Fruit fly (Drosophila melanogaster) whole organism, embryonic: Measurements from ENCODE around the gene CG31431.

Experiments used
- Bgb ChIP-seq: fragments of 200-800 bp; sonication (Bioruptor generic); IDR thresholded peaks from 2 replicates; pipeline ENCODE4 v1.3.6; 2022; ENCODE audit warnings: missing biosample characterization, missing genetic modification characterization; ENCODE audit not compliant: partially characterized antibody
- CG10366 ChIP-seq: fragments of 200-800 bp; sonication (Bioruptor generic); IDR thresholded peaks from 2 replicates; pipeline ENCODE4 v1.3.6; 2022; ENCODE audit warnings: missing biosample characterization, missing genetic modification characterization
- CG1233 ChIP-seq: fragments of 200-800 bp; sonication (Bioruptor generic); optimal IDR thresholded peaks from 4 replicates; lab custom pipeline; 2018; ENCODE audit warnings: missing biosample characterization, mild to moderate bottlenecking, missing genetic modification characterization
- CG12659 ChIP-seq: fragments of 200-800 bp; sonication (Bioruptor generic); optimal IDR thresholded peaks from 3 replicates; lab custom pipeline; 2017; ENCODE audit warnings: mild to moderate bottlenecking, missing biosample characterization, missing genetic modification reagents, missing genetic modification characterization
- CG15011 ChIP-seq: fragments of 200-800 bp; sonication (Bioruptor generic); optimal IDR thresholded peaks from 3 replicates; lab custom pipeline; 2018; ENCODE audit warnings: missing biosample characterization, mild to moderate bottlenecking, missing genetic modification characterization
- CG17912 ChIP-seq: fragments of 200-800 bp; sonication (Bioruptor generic); optimal IDR thresholded peaks from 2 replicates; lab custom pipeline; 2018; ENCODE audit warnings: missing biosample characterization, mild to moderate bottlenecking, missing genetic modification characterization
- CG1792 ChIP-seq: fragments of 200-800 bp; sonication (Bioruptor generic); optimal IDR thresholded peaks from 2 replicates; lab custom pipeline; 2016; ENCODE audit warnings: missing biosample characterization, missing genetic modification characterization
- CG18011 ChIP-seq: fragments of 200-800 bp; sonication (Bioruptor generic); optimal IDR thresholded peaks from 2 replicates; lab custom pipeline; 2017; ENCODE audit warnings: missing biosample characterization, missing genetic modification characterization, mild to moderate bottlenecking, moderate library complexity, missing genotype
- CG18619 ChIP-seq: fragments of 200-800 bp; sonication (Bioruptor generic); optimal IDR thresholded peaks from 3 replicates; lab custom pipeline; 2017; ENCODE audit warnings: missing biosample characterization, mild to moderate bottlenecking, missing genetic modification characterization
- CG31224 ChIP-seq: fragments of 200-800 bp; sonication (Bioruptor generic); IDR thresholded peaks from 2 replicates; pipeline ENCODE4 v1.3.6; 2022; ENCODE audit warnings: missing biosample characterization, missing genetic modification characterization
- CG31365 ChIP-seq: fragments of 200-800 bp; sonication (Bioruptor generic); optimal IDR thresholded peaks from 2 replicates; lab custom pipeline; 2018; ENCODE audit warnings: missing biosample characterization, mild to moderate bottlenecking, missing genetic modification characterization
- CG32532 ChIP-seq: fragments of 200-800 bp; sonication (Bioruptor generic); IDR thresholded peaks from 2 replicates; pipeline ENCODE4 v1.3.6; 2022; ENCODE audit warnings: missing biosample characterization, missing genetic modification characterization
- CG33557 ChIP-seq: fragments of 200-800 bp; sonication (Bioruptor generic); optimal IDR thresholded peaks from 2 replicates; lab custom pipeline; 2019; ENCODE audit warnings: missing biosample characterization, mild to moderate bottlenecking, missing genetic modification characterization, moderate library complexity
- CG7271 ChIP-seq: fragments of 200-800 bp; sonication (Bioruptor generic); optimal IDR thresholded peaks from 2 replicates; lab custom pipeline; 2018; ENCODE audit warnings: missing biosample characterization, mild to moderate bottlenecking, missing genetic modification characterization, moderate library complexity
- CG8478 ChIP-seq: fragments of >200 bp; optimal IDR thresholded peaks from 2 replicates; lab custom pipeline; 2018
- CG9437 ChIP-seq: fragments of 200-800 bp; sonication (Bioruptor generic); optimal IDR thresholded peaks from 2 replicates; lab custom pipeline; 2018; ENCODE audit warnings: missing biosample characterization, mild to moderate bottlenecking, missing genetic modification characterization
- CG9876 ChIP-seq: fragments of 200-800 bp; sonication (Bioruptor generic); optimal IDR thresholded peaks from 2 replicates; lab custom pipeline; 2016; ENCODE audit warnings: missing biosample characterization, missing genetic modification characterization
- Dip2 ChIP-seq: fragments of 200-800 bp; sonication (Bioruptor generic); IDR thresholded peaks from 2 replicates; pipeline ENCODE4 v1.3.6; 2022; ENCODE audit warnings: missing biosample characterization, missing genetic modification characterization
- Dp ChIP-seq: fragments of 200-800 bp; sonication (Bioruptor generic); optimal IDR thresholded peaks from 2 replicates; lab custom pipeline; 2018; ENCODE audit warnings: missing biosample characterization, mild to moderate bottlenecking, missing genetic modification characterization, moderate library complexity
- Dref ChIP-seq: fragments of 200-800 bp; sonication (Bioruptor generic); IDR thresholded peaks from 2 replicates; pipeline ENCODE4 v1.3.6; 2022; ENCODE audit warnings: missing biosample characterization, missing genetic modification characterization
- Drgx ChIP-seq: fragments of 200-800 bp; sonication (Bioruptor generic); IDR thresholded peaks from 2 replicates; pipeline ENCODE4 v1.3.6; 2022; ENCODE audit warnings: missing biosample characterization, missing genetic modification characterization
- E2f1 ChIP-seq: fragments of 200-800 bp; sonication (Bioruptor generic); IDR thresholded peaks from 2 replicates; pipeline ENCODE4 v1.3.6; 2022; ENCODE audit warnings: missing biosample characterization, missing genetic modification characterization
- Fer1 ChIP-seq: fragments of 200-800 bp; sonication (Bioruptor generic); optimal IDR thresholded peaks from 2 replicates; lab custom pipeline; 2017; ENCODE audit warnings: missing biosample characterization, mild to moderate bottlenecking, missing genetic modification characterization
- Fer2 ChIP-seq: fragments of 200-800 bp; sonication (Bioruptor generic); optimal IDR thresholded peaks from 2 replicates; lab custom pipeline; 2018; ENCODE audit warnings: missing biosample characterization, mild to moderate bottlenecking, missing genetic modification characterization, moderate library complexity
- H2.0 ChIP-seq: fragments of 200-800 bp; sonication (Bioruptor generic); IDR thresholded peaks from 2 replicates; pipeline ENCODE4 v1.3.6; 2022; ENCODE audit warnings: missing biosample characterization, missing genetic modification characterization
- HmgZ ChIP-seq: fragments of 200-800 bp; sonication (Bioruptor generic); optimal IDR thresholded peaks from 2 replicates; lab custom pipeline; 2018; ENCODE audit warnings: missing biosample characterization, mild to moderate bottlenecking, missing genetic modification characterization
- Hmx ChIP-seq: fragments of 200-800 bp; sonication (Bioruptor generic); optimal IDR thresholded peaks from 2 replicates; lab custom pipeline; 2016; ENCODE audit warnings: missing biosample characterization, missing genetic modification characterization
- NFAT ChIP-seq: fragments of 200-800 bp; sonication (Bioruptor generic); IDR thresholded peaks from 2 replicates; pipeline ENCODE4 v1.3.6; 2022; ENCODE audit warnings: missing biosample characterization, missing genetic modification characterization
- Nf-YA ChIP-seq: fragments of 200-800 bp; sonication (Bioruptor generic); IDR thresholded peaks from 2 replicates; pipeline ENCODE4 v1.3.6; 2022; ENCODE audit warnings: missing biosample characterization, missing genetic modification characterization
- Nf-YB ChIP-seq: fragments of 200-800 bp; sonication (Bioruptor generic); optimal IDR thresholded peaks from 3 replicates; lab custom pipeline; 2019; ENCODE audit warnings: missing biosample characterization, mild to moderate bottlenecking, missing genetic modification characterization, moderate library complexity
- NfI ChIP-seq: fragments of 200-800 bp; sonication (Bioruptor generic); optimal IDR thresholded peaks from 3 replicates; lab custom pipeline; 2018; ENCODE audit warnings: missing biosample characterization, mild to moderate bottlenecking, missing genetic modification characterization, moderate library complexity
- Optix ChIP-seq: fragments of 200-800 bp; sonication (Bioruptor generic); IDR thresholded peaks from 3 replicates; pipeline ENCODE4 v1.3.6; 2022; ENCODE audit warnings: missing biosample characterization, missing genetic modification characterization
- Rx ChIP-seq: fragments of 200-800 bp; sonication (Bioruptor generic); IDR thresholded peaks from 2 replicates; pipeline ENCODE4 v1.3.6; 2022; ENCODE audit warnings: missing biosample characterization, missing genetic modification characterization
- Sry-β ChIP-seq: fragments of 200-800 bp; sonication (Bioruptor generic); optimal IDR thresholded peaks from 2 replicates; lab custom pipeline; 2018; ENCODE audit warnings: missing biosample characterization, mild to moderate bottlenecking, missing genetic modification characterization, moderate library complexity
- Vsx1 ChIP-seq: fragments of 200-800 bp; sonication (Bioruptor generic); optimal IDR thresholded peaks from 2 replicates; lab custom pipeline; 2017; ENCODE audit warnings: missing biosample characterization, mild to moderate bottlenecking, missing genetic modification characterization, missing genetic modification reagents
- ato ChIP-seq: fragments of 200-800 bp; sonication (Bioruptor generic); IDR thresholded peaks from 2 replicates; pipeline ENCODE4 v1.3.6; 2022; ENCODE audit warnings: missing biosample characterization, missing genetic modification characterization; ENCODE audit not compliant: partially characterized antibody
- crol ChIP-seq: fragments of 200-800 bp; sonication (Bioruptor generic); IDR thresholded peaks from 2 replicates; pipeline ENCODE4 v1.3.6; 2022; ENCODE audit warnings: missing biosample characterization, missing genetic modification characterization
- esg ChIP-seq: fragments of 200-800 bp; sonication (Bioruptor generic); conservative IDR thresholded peaks from 2 replicates; pipeline ENCODE4 v1.3.6; 2022; ENCODE audit warnings: missing biosample characterization, missing genetic modification characterization
- eve ChIP-seq, 2 experiments: fragments of >200 bp; optimal IDR thresholded peaks; 2 replicates each; lab custom pipeline; 2017; ENCODE audit warnings: missing biosample characterization in 2 of 2, missing genetic modification characterization in 2 of 2
- fd102C ChIP-seq: fragments of 200-800 bp; sonication (Bioruptor generic); optimal IDR thresholded peaks from 2 replicates; lab custom pipeline; 2018; ENCODE audit warnings: missing biosample characterization, mild to moderate bottlenecking, missing genetic modification characterization, moderate library complexity
- fd3F ChIP-seq: fragments of 200-800 bp; sonication (Bioruptor generic); optimal IDR thresholded peaks from 2 replicates; lab custom pipeline; 2018; ENCODE audit warnings: missing biosample characterization, mild to moderate bottlenecking, missing genetic modification characterization, moderate library complexity
- fd96Cb ChIP-seq: fragments of 200-800 bp; sonication (Bioruptor generic); optimal IDR thresholded peaks from 2 replicates; lab custom pipeline; 2018; ENCODE audit warnings: missing biosample characterization, mild to moderate bottlenecking, missing genetic modification characterization, moderate library complexity
- gcm2 ChIP-seq: fragments of 200-800 bp; sonication (Bioruptor generic); optimal IDR thresholded peaks from 2 replicates; lab custom pipeline; 2016; ENCODE audit warnings: missing biosample characterization, missing genetic modification characterization
- maf-S ChIP-seq: fragments of 200-800 bp; sonication (Bioruptor generic); optimal IDR thresholded peaks from 2 replicates; lab custom pipeline; 2016; ENCODE audit warnings: missing biosample characterization, missing genetic modification characterization
- peb ChIP-seq: fragments of 200-800 bp; sonication (Bioruptor generic); IDR thresholded peaks from 2 replicates; pipeline ENCODE4 v1.3.6; 2022; ENCODE audit warnings: missing biosample characterization, missing genetic modification characterization
- pnt ChIP-seq: fragments of 200-800 bp; sonication (Bioruptor generic); optimal IDR thresholded peaks from 3 replicates; lab custom pipeline; 2016; ENCODE audit warnings: missing biosample characterization, missing genetic modification characterization
- sima ChIP-seq: fragments of 200-800 bp; sonication (Bioruptor generic); optimal IDR thresholded peaks from 2 replicates; lab custom pipeline; 2016; ENCODE audit warnings: missing biosample characterization, missing genetic modification characterization
- sisA ChIP-seq: fragments of 200-800 bp; sonication (Bioruptor generic); IDR thresholded peaks from 2 replicates; pipeline ENCODE4 v1.3.6; 2022; ENCODE audit warnings: missing biosample characterization, missing genetic modification characterization
- slou ChIP-seq: fragments of 200-800 bp; sonication (Bioruptor generic); optimal IDR thresholded peaks from 3 replicates; lab custom pipeline; 2016; ENCODE audit warnings: missing biosample characterization, missing genetic modification characterization
- wek ChIP-seq: fragments of 200-800 bp; sonication (Bioruptor generic); optimal IDR thresholded peaks from 3 replicates; lab custom pipeline; 2018; ENCODE audit warnings: missing biosample characterization, mild to moderate bottlenecking, missing genetic modification characterization, moderate library complexity
- zen ChIP-seq: fragments of 200-800 bp; sonication (Bioruptor generic); optimal IDR thresholded peaks from 3 replicates; lab custom pipeline; 2018; ENCODE audit warnings: missing biosample characterization, mild to moderate bottlenecking, missing genetic modification characterization, moderate library complexity

The CG31431 gene

dm6 chr3R:21848987-21849442, 21.5 kb upstream of the CG31431 start (continued):
- TF ChIP-seq sisA (GFP tag; lab: Robert Waterston, UW) (peak; percentile 62), Fer2 (no peak), wek (no peak), crol (GFP tag; lab: Robert Waterston, UW) (no peak), NfI (GFP tag; lab: Kevin White, UChicago) (peak; percentile 43), Dip2 (GFP tag; lab: Robert Waterston, UW) (no peak), Rx (GFP tag; lab: Robert Waterston, UW) (no peak), CG1233 (GFP tag; lab: Kevin White, UChicago) (peak; percentile 76), pnt (peak; percentile 61), E2f1 (peak; percentile 56), Nf-YA (GFP tag; lab: Robert Waterston, UW) (no peak), CG10366 (GFP tag; lab: Robert Waterston, UW) (peak; percentile 24; the same call in 1 of the 2 replicates), NFAT (no peak), CG31224 (GFP tag; lab: Robert Waterston, UW) (no peak), fd102C (GFP tag; lab: Kevin White, UChicago) (peak; percentile 12), sima (no peak), peb (GFP tag; lab: Robert Waterston, UW) (no peak), Fer1 (peak; percentile 57), Vsx1 (GFP tag; lab: Kevin White, UChicago) (peak; percentile 50), CG33557 (GFP tag; lab: Kevin White, UChicago) (peak; percentile 69), CG12659 (GFP tag; lab: Kevin White, UChicago) (peak; percentile 69), CG1792 (GFP tag; lab: Kevin White, UChicago) (no peak), HmgZ (no peak), gcm2 (GFP tag; lab: Kevin White, UChicago) (peak; percentile 35), fd3F (GFP tag; lab: Kevin White, UChicago) (no peak), slou (peak; percentile 52), eve (GFP tag; optimal IDR thresholded peaks at IDR 0.05; lab: Kevin White, UChicago) (peak; percentile 79 to 86), Sry-β (peak; percentile 14), Dp (no peak), ato (no peak), CG9876 (GFP tag; lab: Kevin White, UChicago) (peak; percentile 24), CG8478 (lab: Kevin White, UChicago) (no peak), maf-S (peak; percentile 26), Hmx (GFP tag; lab: Kevin White, UChicago) (peak; percentile 36), CG32532 (GFP tag; lab: Robert Waterston, UW) (peak; percentile 43; the same call in 1 of the 2 replicates), Bgb (GFP tag; lab: Robert Waterston, UW) (no peak), CG15011 (GFP tag; lab: Kevin White, UChicago) (peak; percentile 63), CG17912 (GFP tag; lab: Kevin White, UChicago) (no peak), Nf-YB (peak; percentile 58), Optix (GFP tag; lab: Robert Waterston, UW) (no peak), Dref (GFP tag; lab: Robert Waterston, UW) (no peak), CG9437 (GFP tag; lab: Kevin White, UChicago) (peak; percentile 79), CG18011 (peak; percentile 11), zen (tag; lab: Kevin White, UChicago) (peak; percentile 82), CG18619 (GFP tag; lab: Kevin White, UChicago) (peak; percentile 62), H2.0 (0 out of 2 replicates have a peak, but pooled peaks have one; percentile 37), CG7271 (tag; lab: Kevin White, UChicago) (peak; percentile 51), Drgx (peak; percentile 89), esg (GFP tag; lab: Robert Waterston, UW) (0 out of 2 replicates have a peak, but pooled peaks have one; percentile 9), CG31365 (no peak), fd96Cb (tag; lab: Kevin White, UChicago) (peak; percentile 74)
